Fruit fly (Drosophila melanogaster) whole organism, prepupa: ENCODE data around the gene xit.
A peak's percentile ranks its signal among the peaks of the same experiment; 100 is the strongest.

Experiments
- CG10669 ChIP-seq: fragments of 200-800 bp; sonication (Bioruptor generic); optimal IDR thresholded peaks from 3 replicates; lab custom pipeline; 2018; ENCODE audit warnings: missing biosample characterization, mild to moderate bottlenecking, missing genetic modification characterization, moderate library complexity
- CG11294 ChIP-seq: fragments of 200-800 bp; sonication (Bioruptor generic); IDR thresholded peaks from 2 replicates; pipeline ENCODE4 v1.3.6; 2022; ENCODE audit warnings: missing biosample characterization, missing genetic modification characterization
- CG11762 ChIP-seq: fragments of 200-800 bp; sonication (Bioruptor generic); optimal IDR thresholded peaks from 3 replicates; lab custom pipeline; 2016; ENCODE audit warnings: missing biosample characterization, missing genetic modification characterization; ENCODE audit not compliant: insufficient read depth
- CG15336 ChIP-seq: fragments of 200-800 bp; sonication (Bioruptor generic); IDR thresholded peaks from 2 replicates; pipeline ENCODE4 v1.3.6; 2022; ENCODE audit warnings: missing biosample characterization, missing genetic modification characterization
- CG1621 ChIP-seq: fragments of 200-800 bp; sonication (Bioruptor generic); optimal IDR thresholded peaks from 3 replicates; lab custom pipeline; 2018; ENCODE audit warnings: missing biosample characterization, mild to moderate bottlenecking, missing genetic modification characterization
- CG31627 ChIP-seq: fragments of 200-800 bp; sonication (Bioruptor generic); optimal IDR thresholded peaks from 3 replicates; lab custom pipeline; 2016; ENCODE audit warnings: missing biosample characterization, missing genetic modification characterization
- CG32006 ChIP-seq: fragments of 200-800 bp; sonication (Bioruptor generic); optimal IDR thresholded peaks from 3 replicates; lab custom pipeline; 2017; ENCODE audit warnings: missing biosample characterization, mild to moderate bottlenecking, missing genetic modification characterization
- CG3919 ChIP-seq: fragments of 200-800 bp; sonication (Bioruptor generic); optimal IDR thresholded peaks from 3 replicates; lab custom pipeline; 2016; ENCODE audit warnings: missing biosample characterization, missing genetic modification characterization
- CG4318 ChIP-seq: fragments of 200-800 bp; sonication (Bioruptor generic); optimal IDR thresholded peaks from 3 replicates; lab custom pipeline; 2017; ENCODE audit warnings: missing biosample characterization, mild to moderate bottlenecking, missing genetic modification characterization
- CG6163 ChIP-seq: fragments of 200-800 bp; sonication (Bioruptor generic); IDR thresholded peaks from 3 replicates; pipeline ENCODE4 v1.3.6; 2022; ENCODE audit warnings: missing biosample characterization, missing genetic modification characterization
- CG7368 ChIP-seq: fragments of 200-800 bp; sonication (Bioruptor generic); optimal IDR thresholded peaks from 3 replicates; lab custom pipeline; 2016; ENCODE audit warnings: missing biosample characterization, missing genetic modification characterization
- CG8319 ChIP-seq: fragments of 200-800 bp; sonication (Bioruptor generic); optimal IDR thresholded peaks from 3 replicates; lab custom pipeline; 2016; ENCODE audit warnings: missing biosample characterization, missing genetic modification characterization
- Eip75B ChIP-seq: fragments of 200-800 bp; sonication (Bioruptor generic); optimal IDR thresholded peaks from 3 replicates; lab custom pipeline; 2016; ENCODE audit warnings: missing biosample characterization, missing genetic modification characterization
- Eip78C ChIP-seq: fragments of 200-800 bp; sonication (Bioruptor generic); peaks from one replicate; lab custom pipeline; 2016; ENCODE audit warnings: missing biosample characterization, missing genetic modification characterization
- Eip93F ChIP-seq: fragments of 200-800 bp; sonication (Bioruptor generic); optimal IDR thresholded peaks from 2 replicates; lab custom pipeline; 2016; ENCODE audit warnings: missing biosample characterization, mild to moderate bottlenecking, missing genetic modification characterization
- Ets96B ChIP-seq: fragments of 200-800 bp; optimal IDR thresholded peaks from 2 replicates; lab custom pipeline; 2019; ENCODE audit warnings: missing biosample characterization, mild to moderate bottlenecking, missing genetic modification characterization, moderate library complexity
- Gug ChIP-seq: fragments of 200-800 bp; sonication (Bioruptor generic); IDR thresholded peaks from 2 replicates; pipeline ENCODE4 v1.3.6; 2022; ENCODE audit warnings: missing biosample characterization, missing genetic modification characterization
- Hr38 ChIP-seq: sonication (Bioruptor generic); optimal IDR thresholded peaks from 2 replicates; lab custom pipeline; 2016; ENCODE audit warnings: missing biosample characterization, missing genetic modification characterization
- Hr39 ChIP-seq: fragments of 200-800 bp; sonication (Bioruptor generic); optimal IDR thresholded peaks from 2 replicates; lab custom pipeline; 2016; ENCODE audit warnings: missing biosample characterization, missing genetic modification characterization
- Hr4 ChIP-seq: fragments of 200-800 bp; sonication (Bioruptor generic); optimal IDR thresholded peaks from 3 replicates; lab custom pipeline; 2016; ENCODE audit warnings: missing biosample characterization, missing genetic modification characterization
- Met ChIP-seq: fragments of 200-800 bp; sonication (Bioruptor generic); optimal IDR thresholded peaks from 3 replicates; lab custom pipeline; 2016; ENCODE audit warnings: missing biosample characterization, missing genetic modification characterization
- OdsH ChIP-seq: fragments of 200-800 bp; sonication (Bioruptor generic); optimal IDR thresholded peaks from 3 replicates; lab custom pipeline; 2016; ENCODE audit warnings: missing biosample characterization, missing genetic modification characterization
- Smox ChIP-seq: fragments of 200-800 bp; sonication (Bioruptor generic); optimal IDR thresholded peaks from 3 replicates; lab custom pipeline; 2016; ENCODE audit warnings: missing biosample characterization, missing genetic modification characterization
- Sox15 ChIP-seq: fragments of 200-800 bp; sonication (Bioruptor generic); optimal IDR thresholded peaks from 3 replicates; lab custom pipeline; 2016; ENCODE audit warnings: missing biosample characterization, missing genetic modification characterization
- achi ChIP-seq: fragments of 200-800 bp; sonication (Bioruptor generic); optimal IDR thresholded peaks from 3 replicates; lab custom pipeline; 2016; ENCODE audit warnings: missing biosample characterization, missing genetic modification characterization
- acj6 ChIP-seq: fragments of 200-800 bp; sonication (Bioruptor generic); optimal IDR thresholded peaks from 3 replicates; lab custom pipeline; 2016; ENCODE audit warnings: missing biosample characterization, missing genetic modification characterization
- cyc ChIP-seq: fragments of 200-800 bp; sonication (Bioruptor generic); optimal IDR thresholded peaks from 3 replicates; lab custom pipeline; 2016; ENCODE audit warnings: missing biosample characterization, missing genetic modification characterization
- dac ChIP-seq: fragments of 200-800 bp; sonication (Bioruptor generic); optimal IDR thresholded peaks from 2 replicates; lab custom pipeline; 2017; ENCODE audit warnings: missing biosample characterization, mild to moderate bottlenecking, missing genetic modification characterization
- eg ChIP-seq: fragments of 200-800 bp; sonication (Bioruptor generic); IDR thresholded peaks from 3 replicates; pipeline ENCODE4 v1.3.6; 2022; ENCODE audit warnings: missing biosample characterization, missing genetic modification characterization
- esn ChIP-seq: fragments of 200-800 bp; sonication (Bioruptor generic); optimal IDR thresholded peaks from 2 replicates; lab custom pipeline; 2016; ENCODE audit warnings: missing biosample characterization, mild to moderate bottlenecking, missing genetic modification characterization, moderate library complexity
- fd59A ChIP-seq: fragments of 200-800 bp; sonication (Bioruptor generic); optimal IDR thresholded peaks from 2 replicates; lab custom pipeline; 2017; ENCODE audit warnings: missing biosample characterization, mild to moderate bottlenecking, missing genetic modification characterization, missing genetic modification reagents
- fd85E ChIP-seq: fragments of 200-800 bp; sonication (Bioruptor generic); optimal IDR thresholded peaks from 3 replicates; lab custom pipeline; 2016; ENCODE audit warnings: missing biosample characterization, missing genetic modification characterization
- fkh ChIP-seq: fragments of 200-800 bp; sonication (Bioruptor generic); optimal IDR thresholded peaks from 3 replicates; lab custom pipeline; 2017; ENCODE audit warnings: missing biosample characterization, mild to moderate bottlenecking, missing genetic modification characterization, moderate library complexity
- lz ChIP-seq: fragments of 200-800 bp; sonication (Bioruptor generic); optimal IDR thresholded peaks from 3 replicates; lab custom pipeline; 2016; ENCODE audit warnings: missing biosample characterization, missing genetic modification characterization
- net ChIP-seq: fragments of 200-800 bp; sonication (Bioruptor generic); optimal IDR thresholded peaks from 3 replicates; lab custom pipeline; 2016; ENCODE audit warnings: missing biosample characterization, missing genetic modification characterization
- pdm3 ChIP-seq: fragments of 200-800 bp; sonication (Bioruptor generic); optimal IDR thresholded peaks from 3 replicates; lab custom pipeline; 2016; ENCODE audit warnings: missing biosample characterization, missing genetic modification characterization
- spab ChIP-seq: fragments of 200-800 bp; sonication (Bioruptor generic); optimal IDR thresholded peaks from 2 replicates; lab custom pipeline; 2017; ENCODE audit warnings: missing biosample characterization, mild to moderate bottlenecking, missing genetic modification characterization, missing genetic modification reagents
- svp ChIP-seq: fragments of 200-800 bp; sonication (Bioruptor generic); peaks from one replicate; lab custom pipeline; 2016; ENCODE audit warnings: missing biosample characterization, missing genetic modification characterization
- topi ChIP-seq: fragments of 200-800 bp; sonication (Bioruptor generic); optimal IDR thresholded peaks from 3 replicates; lab custom pipeline; 2016; ENCODE audit warnings: missing biosample characterization, missing genetic modification characterization

The xit gene

DNA sequence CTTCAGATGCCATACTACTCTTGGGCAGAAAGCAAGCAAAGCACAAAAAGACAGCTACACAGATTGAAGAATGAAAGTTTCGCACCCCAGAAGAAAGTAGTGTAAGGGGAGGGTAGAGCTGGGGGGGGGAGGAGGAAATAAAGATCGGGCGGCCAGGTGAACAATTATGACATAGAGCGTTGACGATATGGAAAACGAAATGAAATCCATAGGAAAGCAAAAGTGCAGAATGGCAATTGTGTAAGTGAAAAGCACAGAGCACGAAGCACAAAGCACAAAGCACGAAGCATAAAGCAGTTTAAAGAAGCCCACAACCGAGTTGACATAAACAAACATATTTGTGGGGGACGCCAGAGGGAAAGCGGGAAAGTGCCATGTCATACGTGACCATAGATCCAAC, 23.8 kb upstream of the xit start:
- TF ChIP-seq Eip93F (GFP tag; lab: Kevin White, UChicago): no peak
- no peak for TF ChIP-seq topi (GFP tag; lab: Kevin White, UChicago)
- TF ChIP-seq CG6163 (GFP tag; lab: Robert Waterston, UW): no peak
- no peak for TF ChIP-seq CG10669

DNA sequence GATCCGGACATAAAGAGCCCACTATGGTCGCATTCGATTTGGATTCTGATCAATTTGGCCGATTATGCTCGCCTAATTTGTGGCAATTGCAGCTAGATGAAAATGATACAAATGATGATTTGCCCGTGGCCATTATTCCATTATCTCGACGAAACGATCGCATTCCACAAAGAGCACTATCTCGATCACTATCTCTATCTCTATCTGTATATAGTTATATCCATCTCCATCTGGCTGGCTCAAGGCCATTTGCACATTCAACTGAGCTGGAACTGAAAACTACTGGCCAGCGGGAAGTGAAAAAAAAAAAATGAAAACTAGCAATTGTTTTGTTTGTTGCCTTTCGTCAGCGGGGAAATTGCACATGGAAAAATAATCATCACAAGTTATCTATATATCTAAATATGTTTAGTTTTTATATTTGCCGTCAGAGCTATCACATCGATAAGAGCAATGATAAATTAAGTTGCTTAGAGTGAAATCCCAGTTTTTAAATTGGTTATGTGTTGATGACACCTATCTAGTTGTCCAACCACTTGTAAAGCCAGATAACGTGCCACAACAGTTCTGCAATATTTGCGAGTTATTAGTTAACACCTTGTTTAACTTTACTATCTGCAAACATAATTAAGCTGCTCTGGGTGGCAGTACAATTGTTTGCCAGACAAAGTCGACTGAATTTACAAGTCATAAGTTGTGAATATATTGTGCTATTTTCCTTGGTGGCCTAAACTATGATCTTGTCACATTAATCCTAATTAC, 21.4 kb upstream of the xit start:
- TF ChIP-seq fkh (GFP tag; lab: Kevin White, UChicago) (peak; percentile 17), Eip93F (GFP tag; lab: Kevin White, UChicago) (no peak)

DNA sequence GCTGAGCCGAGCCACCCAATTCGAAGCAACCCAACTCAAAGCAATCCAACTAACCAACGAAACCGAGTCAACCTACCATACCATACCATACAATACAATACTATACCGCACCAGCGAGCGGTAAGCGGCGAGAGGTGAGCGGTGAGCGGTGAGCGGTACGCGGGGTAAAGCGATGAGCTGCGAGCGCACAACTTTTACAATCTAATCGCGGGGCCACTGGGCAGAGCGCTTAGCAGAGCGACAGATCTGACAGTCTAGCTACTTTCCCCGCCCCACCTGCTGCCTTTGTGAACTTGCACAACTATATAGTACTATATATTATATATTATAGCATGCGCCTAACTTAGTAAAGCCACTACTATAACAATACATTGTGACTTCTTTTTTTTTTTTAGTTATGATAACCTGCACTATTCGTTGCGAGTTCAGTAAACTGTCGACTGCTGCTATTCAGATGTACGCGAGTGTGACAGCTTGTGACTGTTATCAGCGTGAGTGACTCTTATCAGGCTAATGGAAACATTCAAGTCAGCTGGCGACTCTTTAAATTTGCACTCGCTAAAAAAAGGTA, 20.0 kb upstream of the xit start:
- TF ChIP-seq Met (GFP tag; lab: Kevin White, UChicago) (peak; percentile 43), fd85E (GFP tag; lab: Kevin White, UChicago) (no peak), Hr4 (peak; percentile 33), CG15336 (GFP tag; lab: Robert Waterston, UW) (peak; percentile 33; the same call in 1 of the 2 replicates), CG4318 (GFP tag; lab: Kevin White, UChicago) (no peak), esn (GFP tag; lab: Kevin White, UChicago) (peak; percentile 27), Eip78C (GFP tag; lab: Kevin White, UChicago) (peak; percentile 76), CG11762 (GFP tag; lab: Kevin White, UChicago) (no peak), svp (GFP tag; lab: Kevin White, UChicago) (peak; percentile 74), pdm3 (peak; percentile 15), fkh (GFP tag; lab: Kevin White, UChicago) (peak; percentile 45), net (GFP tag; lab: Kevin White, UChicago) (peak; percentile 11), CG3919 (peak; percentile 18), achi (GFP tag; lab: Kevin White, UChicago) (peak; percentile 7), CG1621 (tag; lab: Kevin White, UChicago) (no peak), eg (0 out of 3 replicates have a peak, but pooled peaks have one; percentile 22), acj6 (GFP tag; lab: Kevin White, UChicago) (peak; percentile 39), OdsH (GFP tag; lab: Kevin White, UChicago) (peak; percentile 33), lz (GFP tag; lab: Kevin White, UChicago) (peak; percentile 1), CG32006 (GFP tag; lab: Kevin White, UChicago) (peak; percentile 64), Gug (GFP tag; lab: Robert Waterston, UW) (no peak), Smox (GFP tag; lab: Kevin White, UChicago) (peak; percentile 8), CG8319 (no peak), CG11294 (0 out of 2 replicates have a peak, but pooled peaks have one; percentile 10)

DNA sequence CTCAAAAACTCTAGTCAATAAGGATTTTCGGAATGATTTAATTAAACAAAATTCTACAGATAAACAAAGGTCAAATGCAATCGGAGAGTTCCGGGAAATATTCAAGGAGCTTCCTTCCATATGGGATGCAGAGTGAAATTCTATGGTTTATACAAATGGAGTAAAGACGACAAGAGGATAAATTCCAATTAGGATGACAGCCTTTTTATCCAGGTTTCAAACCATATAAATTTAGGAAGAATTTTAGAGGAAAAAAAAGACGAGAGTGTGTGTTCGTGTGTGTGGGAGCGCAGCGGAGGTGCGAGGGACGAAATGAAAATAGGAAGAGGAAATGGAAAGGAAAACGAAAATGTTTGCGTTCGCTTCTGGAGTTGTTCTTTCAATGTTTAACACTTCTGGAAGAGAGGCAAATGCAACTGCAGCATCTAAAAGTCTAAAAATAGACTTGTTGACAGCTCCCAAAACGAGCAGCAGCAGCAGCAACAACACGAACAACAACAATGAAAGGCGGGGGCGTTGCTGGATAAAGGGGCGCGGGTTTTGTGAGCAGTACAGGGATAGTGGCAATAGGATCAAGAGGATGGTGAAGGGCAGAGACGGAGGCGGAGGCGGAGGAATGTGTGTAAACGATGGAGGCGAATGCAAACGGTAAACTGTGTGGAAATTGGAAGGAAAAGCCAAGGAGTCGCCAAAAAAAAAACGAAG, 18.3 kb upstream of the xit start:
- TF ChIP-seq CG1621 (tag; lab: Kevin White, UChicago) (no peak), Eip78C (GFP tag; lab: Kevin White, UChicago) (peak; percentile 39), CG32006 (GFP tag; lab: Kevin White, UChicago) (no peak), CG31627 (GFP tag; lab: Kevin White, UChicago) (no peak), achi (GFP tag; lab: Kevin White, UChicago) (no peak), spab (GFP tag; lab: Kevin White, UChicago) (no peak), CG8319 (no peak)

DNA sequence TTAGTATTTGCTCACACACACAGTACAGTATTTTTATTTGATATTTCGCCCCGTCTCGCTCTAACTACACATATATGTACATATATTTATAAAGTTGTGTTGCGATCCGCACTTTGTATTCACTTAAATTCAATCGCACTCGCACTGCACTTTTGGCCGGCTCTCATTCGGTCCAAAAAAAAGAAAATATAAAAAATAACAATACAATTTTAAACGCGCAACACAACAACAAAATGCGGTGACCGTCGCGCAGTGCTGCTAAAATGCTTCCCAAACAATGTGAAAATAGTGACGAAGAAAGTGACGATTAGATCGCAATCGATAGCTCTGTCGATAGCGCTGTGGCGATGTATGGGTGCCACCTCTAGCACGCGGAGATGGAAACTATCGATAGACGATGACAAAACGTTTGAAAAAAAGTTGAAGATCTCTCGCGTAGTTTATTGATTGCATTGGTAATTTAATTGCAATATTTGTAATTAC, 17.5 kb upstream of the xit start, which contains the start of the genes C3G and pod1:
C3G (minus strand) TSS at position 282 of the 483 bp plus-strand sequence.
pod1 (plus strand) TSS at position 373 of the 483 bp plus-strand sequence.
- TF ChIP-seq Sox15 (GFP tag; lab: Kevin White, UChicago): no peak
- TF ChIP-seq CG7368 (GFP tag; lab: Kevin White, UChicago): no peak
- TF ChIP-seq Hr4: peak; percentile 18
- TF ChIP-seq Eip75B (GFP tag; lab: Kevin White, UChicago): peak; percentile 11
- TF ChIP-seq esn (GFP tag; lab: Kevin White, UChicago): peak; percentile 19
- TF ChIP-seq CG31627 (GFP tag; lab: Kevin White, UChicago): no peak
- TF ChIP-seq cyc (GFP tag; lab: Kevin White, UChicago): peak; percentile 31
- no peak for TF ChIP-seq Ets96B (tag; lab: Kevin White, UChicago)
- no peak for TF ChIP-seq achi (GFP tag; lab: Kevin White, UChicago)
- no peak for TF ChIP-seq CG32006 (GFP tag; lab: Kevin White, UChicago)
- no peak for TF ChIP-seq fd59A
- TF ChIP-seq topi (GFP tag; lab: Kevin White, UChicago): peak; percentile 3
- no peak for TF ChIP-seq dac (GFP tag; lab: Kevin White, UChicago)
- peak; percentile 71 for TF ChIP-seq fkh (GFP tag; lab: Kevin White, UChicago)
- peak; percentile 27 for TF ChIP-seq Hr39 (GFP tag; lab: Kevin White, UChicago)
- TF ChIP-seq Hr38 (GFP tag; lab: Kevin White, UChicago): no peak
- peak; percentile 28 for TF ChIP-seq lz (GFP tag; lab: Kevin White, UChicago)
- peak; percentile 71 for TF ChIP-seq Eip78C (GFP tag; lab: Kevin White, UChicago)
- peak; percentile 21 for TF ChIP-seq pdm3
- TF ChIP-seq svp (GFP tag; lab: Kevin White, UChicago): peak; percentile 55
